Worm (Caenorhabditis elegans) whole organism, late embryonic: ENCODE results near the gene D2023.1.

Experiments used
- T23F11.4 ChIP-seq: fragments of 200-800 bp; sonication (Bioruptor generic); optimal IDR thresholded peaks from 2 replicates; lab custom pipeline; 2018; ENCODE audit warnings: mild to moderate bottlenecking, missing genetic modification characterization, missing compliant biosample characterization
- ahr-1 ChIP-seq: sonication (generic microtip); optimal IDR thresholded peaks from 2 replicates; lab custom pipeline; 2016; ENCODE audit warnings: missing genetic modification characterization, missing compliant biosample characterization
- ama-1 ChIP-seq: fragments of 150-350 bp; optimal IDR thresholded peaks from 2 replicates; lab custom pipeline; 2014
- ceh-14 ChIP-seq: sonication (generic microtip); optimal IDR thresholded peaks from 2 replicates; lab custom pipeline; 2016; ENCODE audit warnings: missing genotype, missing genetic modification characterization, missing compliant biosample characterization
- ceh-18 ChIP-seq: sonication (generic microtip); optimal IDR thresholded peaks from 2 replicates; lab custom pipeline; 2016; ENCODE audit warnings: missing genetic modification characterization, missing compliant biosample characterization
- ceh-24 ChIP-seq: sonication (generic microtip); optimal IDR thresholded peaks from 2 replicates; lab custom pipeline; 2016; ENCODE audit warnings: mild to moderate bottlenecking, missing genetic modification characterization, missing compliant biosample characterization
- ceh-30 ChIP-seq: fragments of 150-350 bp; optimal IDR thresholded peaks from 2 replicates; lab custom pipeline; 2014; ENCODE audit warnings: missing biosample characterization, missing genetic modification characterization
- ceh-45 ChIP-seq: fragments of 200-800 bp; sonication (Bioruptor generic); IDR thresholded peaks from 2 replicates; pipeline ENCODE4 v1.3.6; 2022; ENCODE audit warnings: missing genetic modification reagents, missing genetic modification characterization, missing compliant biosample characterization
- ceh-48 ChIP-seq: sonication (generic microtip); optimal IDR thresholded peaks from 2 replicates; lab custom pipeline; 2016; ENCODE audit warnings: missing genetic modification characterization, inconsistent platforms, missing compliant biosample characterization
- ceh-6 ChIP-seq: fragments of 200-800 bp; sonication (Bioruptor generic); optimal IDR thresholded peaks from 2 replicates; lab custom pipeline; 2018; ENCODE audit warnings: mild to moderate bottlenecking, missing genetic modification characterization, missing compliant biosample characterization
- ceh-9 ChIP-seq: sonication (generic microtip); optimal IDR thresholded peaks from 2 replicates; lab custom pipeline; 2016; ENCODE audit warnings: mild to moderate bottlenecking, missing genetic modification characterization, inconsistent platforms, missing compliant biosample characterization
- che-1 ChIP-seq: sonication (generic microtip); optimal IDR thresholded peaks from 2 replicates; lab custom pipeline; 2016; ENCODE audit warnings: mild to moderate bottlenecking, missing genetic modification characterization, missing compliant biosample characterization
- dmd-4 ChIP-seq: sonication (generic microtip); optimal IDR thresholded peaks from 2 replicates; lab custom pipeline; 2016; ENCODE audit warnings: borderline replicate concordance, missing genetic modification characterization, missing compliant biosample characterization
- eyg-1 ChIP-seq: sonication (generic microtip); optimal IDR thresholded peaks from 2 replicates; lab custom pipeline; 2016; ENCODE audit warnings: missing genotype, missing genetic modification characterization, missing compliant biosample characterization
- fkh-10 ChIP-seq: fragments of 150-350 bp; optimal IDR thresholded peaks from 2 replicates; lab custom pipeline; 2014; ENCODE audit warnings: missing biosample characterization, missing genetic modification reagents, missing genetic modification characterization
- fkh-6 ChIP-seq: sonication (generic microtip); optimal IDR thresholded peaks from 2 replicates; lab custom pipeline; 2016; ENCODE audit warnings: missing genetic modification characterization, missing compliant biosample characterization
- hlh-13 ChIP-seq: fragments of 200-800 bp; sonication (Bioruptor generic); optimal IDR thresholded peaks from 2 replicates; lab custom pipeline; 2018; ENCODE audit warnings: mild to moderate bottlenecking, missing genetic modification characterization, missing compliant biosample characterization
- hlh-15 ChIP-seq: sonication (generic microtip); optimal IDR thresholded peaks from 2 replicates; lab custom pipeline; 2016; ENCODE audit warnings: missing genetic modification characterization, missing compliant biosample characterization
- hlh-30 ChIP-seq: sonication (generic microtip); optimal IDR thresholded peaks from 2 replicates; lab custom pipeline; 2017; ENCODE audit warnings: antibody characterized with exemption, missing genetic modification characterization, missing compliant biosample characterization; ENCODE audit not compliant: insufficient read depth
- hlh-8 ChIP-seq: sonication (generic microtip); optimal IDR thresholded peaks from 2 replicates; lab custom pipeline; 2016; ENCODE audit warnings: missing genotype, missing genetic modification characterization, missing compliant biosample characterization
- lim-6 ChIP-seq: sonication (generic microtip); optimal IDR thresholded peaks from 2 replicates; lab custom pipeline; 2016; ENCODE audit warnings: missing genetic modification characterization, missing compliant biosample characterization
- lin-11 ChIP-seq: fragments of 200-800 bp; sonication (Bioruptor generic); optimal IDR thresholded peaks from 2 replicates; lab custom pipeline; 2018; ENCODE audit warnings: mild to moderate bottlenecking, missing genetic modification characterization, missing compliant biosample characterization
- mec-3 ChIP-seq: sonication (generic microtip); optimal IDR thresholded peaks from 2 replicates; lab custom pipeline; 2016; ENCODE audit warnings: borderline replicate concordance, missing genetic modification characterization, missing compliant biosample characterization
- nfya-1 ChIP-seq: sonication (generic microtip); optimal IDR thresholded peaks from 2 replicates; lab custom pipeline; 2017; ENCODE audit warnings: missing genetic modification characterization, mild to moderate bottlenecking, missing compliant biosample characterization, antibody characterized with exemption, moderate library complexity
- nhr-11 ChIP-seq: fragments of 150-350 bp; optimal IDR thresholded peaks from 2 replicates; lab custom pipeline; 2014; ENCODE audit warnings: missing biosample characterization, missing genetic modification characterization
- nhr-232 ChIP-seq: sonication (generic microtip); optimal IDR thresholded peaks from 2 replicates; lab custom pipeline; 2016; ENCODE audit warnings: missing genetic modification characterization, missing compliant biosample characterization
- pag-3 ChIP-seq: sonication (generic microtip); optimal IDR thresholded peaks from 2 replicates; lab custom pipeline; 2016; ENCODE audit warnings: missing compliant biosample characterization, missing genetic modification characterization, borderline replicate concordance
- pha-4 ChIP-seq: fragments of 150-350 bp; optimal IDR thresholded peaks from 2 replicates; lab custom pipeline; 2018; ENCODE audit warnings: missing biosample characterization, missing genetic modification reagents, missing genetic modification characterization
- pqm-1 ChIP-seq: sonication (generic microtip); optimal IDR thresholded peaks from 2 replicates; lab custom pipeline; 2016; ENCODE audit warnings: missing genetic modification characterization, missing compliant biosample characterization
- pros-1 ChIP-seq: fragments of 150-350 bp; optimal IDR thresholded peaks from 2 replicates; lab custom pipeline; 2014; ENCODE audit warnings: missing biosample characterization, missing genetic modification reagents, missing genetic modification characterization
- ref-2 ChIP-seq: sonication (generic microtip); optimal IDR thresholded peaks from 2 replicates; lab custom pipeline; 2016; ENCODE audit warnings: missing genetic modification characterization, missing compliant biosample characterization
- rnt-1 ChIP-seq: sonication (generic microtip); optimal IDR thresholded peaks from 2 replicates; lab custom pipeline; 2016; ENCODE audit warnings: missing genetic modification characterization, missing compliant biosample characterization
- sdc-2 ChIP-seq: sonication (generic microtip); optimal IDR thresholded peaks from 2 replicates; lab custom pipeline; 2016; ENCODE audit warnings: missing genotype, missing genetic modification characterization, missing compliant biosample characterization
- sox-2 ChIP-seq: fragments of 200-800 bp; sonication (Bioruptor generic); IDR thresholded peaks from 2 replicates; pipeline ENCODE4 v1.3.6; 2022; ENCODE audit warnings: missing genetic modification reagents, missing genetic modification characterization, missing compliant biosample characterization
- sox-4 ChIP-seq: sonication (generic microtip); optimal IDR thresholded peaks from 2 replicates; lab custom pipeline; 2017; ENCODE audit warnings: mild to moderate bottlenecking, missing genetic modification characterization, inconsistent platforms, missing compliant biosample characterization
- tbx-7 ChIP-seq: sonication (generic microtip); optimal IDR thresholded peaks from 2 replicates; lab custom pipeline; 2016; ENCODE audit warnings: missing genotype, missing genetic modification characterization, missing compliant biosample characterization
- ttx-3 ChIP-seq: sonication (generic microtip); optimal IDR thresholded peaks from 2 replicates; lab custom pipeline; 2016; ENCODE audit warnings: missing genetic modification reagents, missing genetic modification characterization, missing compliant biosample characterization
- unc-3 ChIP-seq, 2 experiments: fragments of 200-800 bp in 1 of 2; sonication (Bioruptor generic) in 1 of 2; sonication (generic microtip) in 1 of 2; conservative IDR thresholded peaks in 1 of 2; optimal IDR thresholded peaks in 1 of 2; 2 replicates each; pipeline versions ENCODE4 v1.3.6 to Lab custom; 2016 to 2022; ENCODE audit warnings: missing compliant biosample characterization in 2 of 2, missing genetic modification characterization in 2 of 2, missing genetic modification reagents in 1 of 2
- unc-55 ChIP-seq: sonication (generic microtip); optimal IDR thresholded peaks from 2 replicates; lab custom pipeline; 2017; ENCODE audit warnings: missing biosample characterization, missing genetic modification reagents, missing genetic modification characterization
- zip-5 ChIP-seq: sonication (generic microtip); optimal IDR thresholded peaks from 2 replicates; lab custom pipeline; 2016; ENCODE audit warnings: missing genetic modification characterization, missing compliant biosample characterization
- ztf-16 ChIP-seq: sonication (generic microtip); optimal IDR thresholded peaks from 2 replicates; lab custom pipeline; 2017; ENCODE audit warnings: missing genetic modification characterization, missing compliant biosample characterization

Gene D2023.1

DNA sequence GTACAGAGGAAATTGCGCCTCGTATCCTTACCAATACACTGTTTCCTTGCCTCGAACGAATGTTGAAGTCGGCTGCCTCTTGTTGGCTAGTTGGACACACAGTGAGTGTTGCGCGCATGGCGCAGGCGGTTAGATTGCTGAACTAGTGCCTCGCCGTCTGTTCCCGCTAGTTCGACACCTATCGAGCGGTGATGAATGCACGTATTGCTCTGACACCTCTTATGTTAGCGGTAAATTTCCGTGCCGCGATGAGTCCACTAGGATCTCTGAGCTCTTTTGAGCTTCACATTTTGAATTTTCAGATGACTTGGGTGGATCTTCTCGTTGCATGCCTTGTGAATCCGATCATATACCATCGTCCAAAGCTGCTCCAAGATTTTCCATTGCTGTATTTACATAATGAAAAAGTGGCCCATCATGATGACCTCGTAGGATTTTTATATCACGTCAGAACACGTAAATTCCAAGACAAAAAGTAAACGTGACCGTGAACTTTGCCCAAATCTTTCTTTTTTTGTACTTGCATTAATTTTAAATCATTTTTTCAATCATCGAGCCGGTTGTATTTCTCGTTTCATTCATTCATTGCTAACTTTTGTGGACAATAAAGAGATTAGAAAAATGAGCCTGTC is 6.4 kb upstream of the D2023.1 start, which contains the start of gene F55A11.11 (continued):
- peak; percentile 94 for TF ChIP-seq fkh-6 (tag; lab: Kevin White, UChicago)
- peak; percentile 91 for TF ChIP-seq lin-11
- TF ChIP-seq sdc-2 (tag; lab: Kevin White, UChicago) = peak; percentile 87
- peak; percentile 83 for TF ChIP-seq dmd-4
- peak; percentile 61 for TF ChIP-seq tbx-7
- TF ChIP-seq hlh-15 (tag; lab: Kevin White, UChicago) = peak; percentile 90
- peak; percentile 88 for TF ChIP-seq ceh-24 (tag; lab: Kevin White, UChicago)
- TF ChIP-seq rnt-1 = peak; percentile 92
- peak; percentile 94 for TF ChIP-seq ztf-16 (tag; lab: Kevin White, UChicago)
- no peak for TF ChIP-seq ama-1 (lab: Kevin White, UChicago)
- peak; percentile 75 for TF ChIP-seq pag-3 (tag; lab: Kevin White, UChicago)
- peak; percentile 96 for TF ChIP-seq ceh-6 (GFP tag; lab: Kevin White, UChicago)
- TF ChIP-seq ceh-18 = peak; percentile 79
- TF ChIP-seq ceh-14 (tag; lab: Kevin White, UChicago) = peak; percentile 94
- peak; percentile 85 for TF ChIP-seq hlh-8
- peak; percentile 93 for TF ChIP-seq unc-3 (GFP tag; conservative IDR thresholded peaks at IDR 0.05; lab: Robert Waterston, UW)
- peak; percentile 92 for TF ChIP-seq unc-3 (tag; optimal IDR thresholded peaks at IDR 0.05; lab: Kevin White, UChicago)
- TF ChIP-seq ttx-3 (tag; lab: Kevin White, UChicago) = peak; percentile 82
- peak; percentile 95 for TF ChIP-seq che-1 (tag; lab: Kevin White, UChicago)
- peak; percentile 88 for TF ChIP-seq ceh-9 (tag; lab: Kevin White, UChicago)
- no peak for TF ChIP-seq nhr-11 (tag; lab: Kevin White, UChicago)

DNA sequence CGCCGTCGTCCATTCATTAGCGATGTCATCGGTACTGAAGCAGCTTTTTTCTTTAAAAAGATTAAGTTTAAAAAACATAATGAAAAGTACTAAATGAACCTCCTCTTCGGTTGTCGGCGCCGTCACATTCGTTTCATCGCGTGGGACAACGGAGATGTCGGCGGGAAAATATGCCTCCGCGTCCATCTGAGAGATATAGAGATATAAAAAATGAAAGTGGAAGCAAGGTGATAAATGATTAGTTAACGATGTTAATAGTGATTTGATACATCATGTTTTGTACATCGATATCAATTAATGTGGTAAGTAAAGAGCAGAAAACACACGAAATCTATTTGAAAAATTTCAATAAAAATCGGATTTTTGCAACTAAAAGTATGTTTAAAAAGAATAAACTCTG is 2.1 kb upstream of the D2023.1 start, which contains the start of gene F55A11.7:
F55A11.7 (minus strand) TSS at position 186 of the 400 bp plus-strand sequence.
- no peak for TF ChIP-seq sox-2 (GFP tag; lab: Robert Waterston, UW)
- no peak for TF ChIP-seq ceh-9 (tag; lab: Kevin White, UChicago)
- no peak for TF ChIP-seq ama-1 (lab: Kevin White, UChicago)
- TF ChIP-seq zip-5 (tag; lab: Kevin White, UChicago) = no peak
- TF ChIP-seq ttx-3 (tag; lab: Kevin White, UChicago) = no peak
- no peak for TF ChIP-seq T23F11.4 (GFP tag; lab: Kevin White, UChicago)
- no peak for TF ChIP-seq pha-4 (tag; lab: Kevin White, UChicago)
- TF ChIP-seq pros-1 = no peak
- TF ChIP-seq sdc-2 (tag; lab: Kevin White, UChicago) = no peak
- TF ChIP-seq nhr-232 = no peak
- no peak for TF ChIP-seq ceh-45 (GFP tag; lab: Robert Waterston, UW)
- TF ChIP-seq fkh-6 (tag; lab: Kevin White, UChicago) = no peak
- no peak for TF ChIP-seq eyg-1 (tag; lab: Kevin White, UChicago)
- no peak for TF ChIP-seq ceh-6 (GFP tag; lab: Kevin White, UChicago)
- TF ChIP-seq pqm-1 = no peak
- TF ChIP-seq hlh-15 (tag; lab: Kevin White, UChicago) = no peak
- TF ChIP-seq sox-4 (tag; lab: Kevin White, UChicago) = no peak
- no peak for TF ChIP-seq ref-2 (tag; lab: Kevin White, UChicago)
- no peak for TF ChIP-seq tbx-7

DNA sequence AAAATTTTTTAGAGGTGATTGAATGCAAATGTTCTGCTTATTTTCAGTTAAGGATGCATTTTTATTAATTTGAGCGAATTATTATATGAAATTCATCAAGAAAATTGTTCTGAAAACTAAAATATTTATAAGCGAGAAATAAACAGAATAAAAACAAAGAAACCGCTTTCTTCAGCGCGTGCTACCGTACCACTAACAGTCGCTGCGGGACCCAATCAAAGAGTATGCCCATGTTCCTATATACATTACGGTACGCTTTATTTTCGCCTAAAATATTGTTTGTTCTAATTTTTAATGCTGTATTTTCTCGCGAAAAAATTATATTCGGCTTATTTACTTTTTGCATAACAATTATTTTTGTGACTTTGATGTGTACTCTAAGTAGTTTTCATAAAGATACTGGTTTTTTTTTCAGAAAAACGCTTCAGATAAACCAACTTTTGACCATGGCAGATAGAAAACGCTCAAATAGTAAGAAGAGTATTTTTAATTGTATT is 1.6 kb upstream of the D2023.1 start, which contains the start of gene F55A11.8:
F55A11.8 (plus strand) TSS at position 447 of the 497 bp plus-strand sequence.
- TF ChIP-seq nfya-1 (tag; lab: Kevin White, UChicago) = no peak
- TF ChIP-seq pag-3 (tag; lab: Kevin White, UChicago) = no peak
- TF ChIP-seq ceh-48 (tag; lab: Kevin White, UChicago) = no peak
- TF ChIP-seq hlh-13 (GFP tag; lab: Kevin White, UChicago) = no peak
- TF ChIP-seq ceh-30 (tag; lab: Kevin White, UChicago) = no peak
- TF ChIP-seq hlh-30 (tag; lab: Kevin White, UChicago) = no peak
- no peak for TF ChIP-seq unc-55 (GFP tag; lab: Kevin White, UChicago)
- TF ChIP-seq fkh-6 (tag; lab: Kevin White, UChicago) = no peak
- no peak for TF ChIP-seq ahr-1 (tag; lab: Kevin White, UChicago)
- TF ChIP-seq mec-3 (tag; lab: Kevin White, UChicago) = no peak
- TF ChIP-seq lim-6 (tag; lab: Kevin White, UChicago) = no peak
- no peak for TF ChIP-seq nhr-11 (tag; lab: Kevin White, UChicago)
- TF ChIP-seq ceh-24 (tag; lab: Kevin White, UChicago) = no peak
- TF ChIP-seq sdc-2 (tag; lab: Kevin White, UChicago) = no peak
- no peak for TF ChIP-seq fkh-10 (GFP tag; lab: Kevin White, UChicago)
